Worm (Caenorhabditis elegans) whole organism, late embryonic: Measurements from ENCODE around the gene ldh-1.

Experiments used
- ahr-1 ChIP-seq: sonication (generic microtip); optimal IDR thresholded peaks from 2 replicates; lab custom pipeline; 2016; ENCODE audit warnings: missing genetic modification characterization, missing compliant biosample characterization
- ceh-18 ChIP-seq: sonication (generic microtip); optimal IDR thresholded peaks from 2 replicates; lab custom pipeline; 2016; ENCODE audit warnings: missing genetic modification characterization, missing compliant biosample characterization
- dve-1 ChIP-seq: sonication (generic microtip); optimal IDR thresholded peaks from 2 replicates; lab custom pipeline; 2017; ENCODE audit warnings: antibody characterized with exemption, mild to moderate bottlenecking, missing genetic modification characterization, missing compliant biosample characterization
- lim-6 ChIP-seq: sonication (generic microtip); optimal IDR thresholded peaks from 2 replicates; lab custom pipeline; 2016; ENCODE audit warnings: missing genetic modification characterization, missing compliant biosample characterization
- pha-4 ChIP-seq: fragments of 150-350 bp; optimal IDR thresholded peaks from 2 replicates; lab custom pipeline; 2018; ENCODE audit warnings: missing biosample characterization, missing genetic modification reagents, missing genetic modification characterization
- pros-1 ChIP-seq: fragments of 150-350 bp; optimal IDR thresholded peaks from 2 replicates; lab custom pipeline; 2014; ENCODE audit warnings: missing biosample characterization, missing genetic modification reagents, missing genetic modification characterization
- sox-4 ChIP-seq: sonication (generic microtip); optimal IDR thresholded peaks from 2 replicates; lab custom pipeline; 2017; ENCODE audit warnings: mild to moderate bottlenecking, missing genetic modification characterization, inconsistent platforms, missing compliant biosample characterization
- syd-9 ChIP-seq: sonication (generic microtip); optimal IDR thresholded peaks from 2 replicates; lab custom pipeline; 2016; ENCODE audit warnings: mild to moderate bottlenecking, missing genetic modification characterization, moderate library complexity, missing compliant biosample characterization
- unc-86 ChIP-seq: sonication (generic microtip); optimal IDR thresholded peaks from 2 replicates; lab custom pipeline; 2016; ENCODE audit warnings: missing genetic modification characterization, missing compliant biosample characterization

DNA sequence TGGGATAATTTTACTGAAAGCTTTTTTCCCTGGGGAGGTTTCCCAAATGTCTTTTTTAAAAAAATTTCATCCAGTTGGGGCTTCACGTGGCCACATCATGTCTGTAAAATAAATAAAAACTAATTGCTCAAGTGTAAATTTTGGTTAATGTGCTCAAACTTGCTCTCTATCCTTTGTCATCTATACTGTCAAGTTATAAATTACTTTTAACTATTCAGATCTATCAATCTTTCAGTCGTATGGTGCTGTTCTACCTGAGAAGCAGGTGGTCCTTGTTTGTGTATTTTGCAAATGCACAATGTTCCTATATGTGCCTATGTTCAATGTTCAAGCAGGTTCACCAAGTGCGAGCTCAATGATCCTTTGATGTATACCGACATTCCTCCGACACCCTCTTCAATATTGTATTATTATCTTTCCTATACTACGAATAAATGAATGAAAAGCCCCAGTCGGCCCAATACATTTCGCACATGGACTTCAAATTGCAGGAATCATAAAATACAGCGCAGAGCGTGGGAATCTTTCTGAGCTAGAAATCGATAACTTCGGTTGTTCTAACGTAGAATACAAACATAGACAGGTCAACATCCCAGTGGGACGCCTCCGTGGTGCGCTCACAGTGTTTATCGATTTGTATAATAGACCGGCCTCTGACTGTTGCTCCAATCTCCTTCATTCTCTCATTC lies 42.7 kb upstream of the ldh-1 start, which contains the start of the genes sfxn-1.4 and C47D12.4:
- TF ChIP-seq unc-86 = no peak
- TF ChIP-seq syd-9 (tag; lab: Kevin White, UChicago) = no peak
- no peak for TF ChIP-seq pha-4
- no peak for TF ChIP-seq dve-1
- no peak for TF ChIP-seq sox-4 (tag; lab: Kevin White, UChicago)
- TF ChIP-seq lim-6 = no peak
- TF ChIP-seq ceh-18 (tag; lab: Kevin White, UChicago) = no peak
- TF ChIP-seq ahr-1 (tag; lab: Kevin White, UChicago) = no peak
- no peak for TF ChIP-seq pros-1
